Fruit fly (Drosophila melanogaster): ENCODE data around the gene Pi4KIIIalpha.

DNA sequence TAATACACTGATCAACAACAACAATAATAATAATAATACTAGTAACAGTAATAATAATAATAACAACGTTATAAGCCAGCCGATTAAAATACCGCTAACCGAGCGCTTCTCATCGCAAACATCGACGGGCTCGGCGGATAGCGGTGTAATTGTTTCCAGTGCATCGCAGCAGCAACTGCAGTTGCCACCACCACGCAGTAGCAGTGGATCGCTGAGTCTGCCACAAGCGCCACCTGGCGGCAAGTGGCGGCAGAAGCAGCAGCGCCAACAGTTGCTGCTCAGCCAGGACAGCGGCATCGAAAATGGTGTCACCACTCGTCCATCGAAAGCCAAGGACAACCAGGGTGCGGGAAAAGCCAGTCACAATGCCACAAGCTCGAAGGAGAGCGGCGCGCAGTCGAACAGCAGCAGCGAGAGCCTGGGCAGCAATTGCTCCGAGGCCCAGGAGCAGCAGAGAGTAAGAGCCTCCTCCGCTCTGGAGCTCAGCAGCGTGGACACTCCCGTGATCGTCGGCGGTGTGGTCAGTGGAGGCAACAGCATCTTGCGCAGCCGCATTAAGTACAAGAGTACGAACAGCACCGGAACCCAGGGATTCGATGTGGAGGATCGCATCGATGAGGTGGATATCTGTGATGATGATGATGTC is 34.9 kb downstream of the Pi4KIIIalpha start:
- TF ChIP-seq Myc (optimal IDR thresholded peaks at IDR 0.05) (no peak), sv (GFP tag; optimal IDR thresholded peaks at IDR 0.05) (no peak)

Data from whole organism, wandering third instar larva.